Worm (Caenorhabditis elegans) whole organism, L4 larva: ENCODE data around the gene nhr-11.

Experiments
- aly-2 ChIP-seq: sonication (generic microtip); optimal IDR thresholded peaks from 2 replicates; lab custom pipeline; 2018; ENCODE audit warnings: missing biosample characterization, missing genetic modification characterization
- ces-1 ChIP-seq: fragments of 150-350 bp; sonication (generic microtip); optimal IDR thresholded peaks from 4 replicates; lab custom pipeline; 2014; ENCODE audit warnings: missing biosample characterization, missing genetic modification reagents, missing genetic modification characterization
- mdl-1 ChIP-seq, 2 experiments: fragments of 150-350 bp in 1 of 2; sonication (generic microtip) in 1 of 2; optimal IDR thresholded peaks; 2 replicates each; lab custom pipeline; 2014 to 2017; ENCODE audit warnings: missing biosample characterization in 2 of 2, missing genetic modification characterization in 2 of 2
- mxl-3 ChIP-seq: fragments of 200-800 bp; sonication (Bioruptor generic); optimal IDR thresholded peaks from 2 replicates; lab custom pipeline; 2018; ENCODE audit warnings: mild to moderate bottlenecking, missing genetic modification characterization, missing compliant biosample characterization
- snpc-4 ChIP-seq: fragments of 150-350 bp; optimal IDR thresholded peaks from 2 replicates; lab custom pipeline; 2014; ENCODE audit warnings: missing biosample characterization, missing genetic modification characterization
- tra-1 ChIP-seq: fragments of 200-800 bp; sonication (Bioruptor generic); IDR thresholded peaks from 2 replicates; pipeline ENCODE4 v1.3.6; 2022; ENCODE audit warnings: missing genetic modification reagents, missing genetic modification characterization, missing compliant biosample characterization
- unc-130 ChIP-seq: sonication (generic microtip); optimal IDR thresholded peaks from 2 replicates; lab custom pipeline; 2016; ENCODE audit warnings: missing genetic modification reagents, missing genetic modification characterization, missing compliant biosample characterization
- unc-62 ChIP-seq, 3 experiments: fragments of 150-350 bp in 1 of 3; sonication (generic microtip); optimal IDR thresholded peaks in 2 of 3; peaks in 1 of 3; 1 replicate in 1 of 3; 2 replicates in 2 of 3; lab custom pipeline; 2014 to 2017; ENCODE audit warnings: missing biosample characterization in 3 of 3, missing genetic modification characterization in 3 of 3, missing genetic modification reagents in 3 of 3, missing genotype in 1 of 3
- zip-11 ChIP-seq: fragments of 200-800 bp; sonication (Bioruptor generic); IDR thresholded peaks from 2 replicates; pipeline ENCODE4 v1.3.6; 2022; ENCODE audit warnings: missing genetic modification characterization, missing compliant biosample characterization

DNA sequence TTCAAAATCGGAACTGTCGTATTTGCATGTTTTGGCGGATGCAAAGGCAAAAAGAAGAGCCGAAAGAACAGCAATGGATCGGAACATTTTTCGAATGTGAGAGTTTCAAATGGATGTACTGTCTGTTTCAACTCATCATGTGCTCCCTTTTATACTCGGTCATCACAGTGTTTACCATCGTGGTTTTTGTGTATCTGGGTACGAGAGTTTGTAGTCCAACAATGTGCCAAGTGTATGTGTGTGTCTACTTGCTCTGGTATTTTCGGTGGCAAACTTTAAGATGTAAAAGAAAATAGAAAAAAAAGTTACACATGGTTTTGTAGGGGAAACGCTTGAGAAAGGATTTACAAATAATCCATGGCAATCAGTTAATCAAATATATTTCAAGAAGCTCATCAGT, 26.6 kb upstream of the nhr-11 start, which contains the start of gene Y73F4A.2:
- TF ChIP-seq aly-2 (tag; lab: Kevin White, UChicago) (no peak), mdl-1 (tag; optimal IDR thresholded peaks at IDR 0.05; lab: Kevin White, UChicago) (no peak), zip-11 (GFP tag; lab: Robert Waterston, UW) (no peak), snpc-4 (tag; lab: Kevin White, UChicago) (no peak), unc-130 (GFP tag; lab: Kevin White, UChicago) (no peak), unc-62 (GFP tag; optimal IDR thresholded peaks at IDR 0.05 in 1 of 2; lab: Kevin White, UChicago) (no peak), unc-62 (tag; optimal IDR thresholded peaks at IDR 0.05; lab: Kevin White, UChicago) (no peak), tra-1 (GFP tag; lab: Robert Waterston, UW) (no peak), ces-1 (no peak), mxl-3 (GFP tag; lab: Kevin White, UChicago) (no peak)
